Worm (Caenorhabditis elegans): Measurements from ENCODE around the gene swsn-3.

DNA sequence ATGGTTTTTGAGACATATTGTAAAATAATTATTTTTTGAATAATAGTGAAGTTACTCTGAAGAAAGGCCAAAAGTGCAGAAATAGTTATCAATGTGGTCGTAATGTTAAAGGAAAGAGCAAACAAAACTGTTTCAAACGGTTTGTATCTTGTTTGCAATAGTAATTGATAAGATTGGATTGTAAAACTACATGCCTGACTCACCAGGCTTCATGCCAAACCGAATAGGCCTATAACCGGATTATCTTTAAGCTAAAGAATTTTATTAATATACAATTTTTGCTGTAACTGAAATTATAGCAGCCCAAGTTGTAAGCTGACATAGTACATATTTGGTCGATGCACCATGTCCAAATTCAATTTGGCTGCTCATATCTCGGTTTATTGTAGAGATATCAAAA, 21.9 kb downstream of the swsn-3 start, which contains the start of gene Y71H2AM.14:
- TF ChIP-seq ctbp-1 (GFP tag; IDR thresholded peaks at IDR 0.05) (no peak), lir-3 (tag; optimal IDR thresholded peaks at IDR 0.05) (no peak), Y105C5A.15 (GFP tag; IDR thresholded peaks at IDR 0.05) (no peak)
